Fruit fly (Drosophila melanogaster): ENCODE measurements around the gene CG8051.
A peak's percentile ranks its signal among the peaks of the same experiment; 100 is the strongest.

The CG8051 gene

DNA sequence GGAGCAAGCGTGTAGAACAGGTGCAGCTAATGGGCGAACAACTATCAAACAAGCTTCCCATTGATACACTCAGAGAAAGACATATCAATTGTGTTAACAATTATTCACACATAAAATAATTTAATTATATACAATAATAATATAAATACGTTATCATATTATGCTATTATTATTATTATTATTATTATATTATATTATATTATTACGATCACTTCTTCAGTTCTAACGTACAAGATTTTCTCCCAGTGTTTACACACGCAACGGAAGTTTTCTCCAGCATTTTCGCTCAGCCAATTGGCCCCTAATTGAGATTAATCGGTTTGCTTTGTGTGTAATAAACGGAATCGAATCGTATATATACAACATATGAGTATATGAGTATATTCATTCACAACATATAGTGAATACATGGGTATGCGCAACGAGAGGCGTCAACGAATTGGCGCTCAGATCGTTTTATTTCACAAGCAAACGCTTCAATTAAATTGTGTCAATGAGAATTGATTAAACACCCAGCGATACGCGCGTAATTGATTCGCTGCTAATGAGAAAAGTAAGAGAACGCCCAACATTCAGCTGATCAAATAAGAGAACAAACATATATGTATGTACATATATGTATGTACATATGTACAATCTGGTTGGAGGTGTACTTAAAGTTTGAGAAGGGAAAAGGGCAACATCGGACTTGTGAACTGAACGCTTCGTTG lies 9.5 kb upstream of the CG8051 start:
- TF ChIP-seq noc (tag; optimal IDR thresholded peaks at IDR 0.05), result peak; percentile 85

dm6 chrX:19316583-19316982 lies 8.9 kb upstream of the CG8051 start:
- peak; percentile 46 for TF ChIP-seq noc (tag; optimal IDR thresholded peaks at IDR 0.05)

dm6 chrX:19315421-19316260 lies 7.9 kb upstream of the CG8051 start:
- TF ChIP-seq noc (tag; optimal IDR thresholded peaks at IDR 0.05), result peak; percentile 38

dm6 chrX:19314283-19315178 lies 6.8 kb upstream of the CG8051 start:
- TF ChIP-seq noc (tag; optimal IDR thresholded peaks at IDR 0.05), result no peak

DNA sequence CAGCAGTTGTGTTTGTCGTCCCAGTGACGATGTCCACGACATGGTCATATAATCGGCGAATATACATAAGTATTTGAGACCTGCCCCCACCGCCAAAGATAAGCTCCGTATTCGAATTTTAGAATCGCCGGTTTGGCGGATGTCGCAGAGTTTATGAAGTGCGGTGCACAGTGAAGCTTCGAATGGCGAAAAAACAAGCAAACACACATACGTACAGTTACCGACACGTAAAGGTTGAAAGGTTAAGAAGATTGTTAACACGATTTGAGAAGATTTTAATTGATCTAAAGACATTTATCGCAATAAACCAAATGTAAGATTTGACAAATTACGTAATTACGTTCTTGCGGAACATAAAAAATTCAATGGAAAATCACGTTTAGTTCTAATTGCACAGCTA lies 1.9 kb upstream of the CG8051 start:
- TF ChIP-seq noc (tag; optimal IDR thresholded peaks at IDR 0.05), result no peak

dm6 chrX:19306531-19306930 lies 1.2 kb downstream of the CG8051 start:
- peak; percentile 52 for TF ChIP-seq noc (tag; optimal IDR thresholded peaks at IDR 0.05)

- no peak for TF ChIP-seq noc (tag; optimal IDR thresholded peaks at IDR 0.05)
Measured at dm6 chrX:19305172-19305571, 2.6 kb downstream of the CG8051 start.

- TF ChIP-seq noc (tag; optimal IDR thresholded peaks at IDR 0.05), result no peak
Measured at dm6 chrX:19299367-19299766, 8.4 kb downstream of the CG8051 start.

DNA sequence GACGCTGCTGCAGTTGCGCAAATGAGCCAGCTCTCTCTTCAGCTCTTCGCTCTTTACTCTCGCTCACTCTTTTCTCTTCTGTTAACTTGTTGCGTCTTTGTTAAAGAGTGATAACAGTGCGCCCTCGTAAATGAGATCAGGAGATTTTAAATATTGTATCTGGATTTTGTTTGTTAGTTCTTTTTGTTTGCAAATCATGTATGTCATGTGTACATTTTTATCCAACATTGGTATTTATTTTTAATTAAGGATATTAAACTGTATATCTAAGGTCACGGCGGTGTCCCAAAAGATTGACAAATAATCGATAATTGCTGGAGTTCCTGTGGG lies 9.0 kb downstream of the CG8051 start:
- no peak for TF ChIP-seq noc (tag; optimal IDR thresholded peaks at IDR 0.05)

- peak; percentile 97 for TF ChIP-seq noc (tag; optimal IDR thresholded peaks at IDR 0.05)
Measured at dm6 chrX:19297899-19298784, 9.6 kb downstream of the CG8051 start, which contains the start of gene CG8034. TSS of gene CG8034 (minus strand) at chrX:19298162.

DNA sequence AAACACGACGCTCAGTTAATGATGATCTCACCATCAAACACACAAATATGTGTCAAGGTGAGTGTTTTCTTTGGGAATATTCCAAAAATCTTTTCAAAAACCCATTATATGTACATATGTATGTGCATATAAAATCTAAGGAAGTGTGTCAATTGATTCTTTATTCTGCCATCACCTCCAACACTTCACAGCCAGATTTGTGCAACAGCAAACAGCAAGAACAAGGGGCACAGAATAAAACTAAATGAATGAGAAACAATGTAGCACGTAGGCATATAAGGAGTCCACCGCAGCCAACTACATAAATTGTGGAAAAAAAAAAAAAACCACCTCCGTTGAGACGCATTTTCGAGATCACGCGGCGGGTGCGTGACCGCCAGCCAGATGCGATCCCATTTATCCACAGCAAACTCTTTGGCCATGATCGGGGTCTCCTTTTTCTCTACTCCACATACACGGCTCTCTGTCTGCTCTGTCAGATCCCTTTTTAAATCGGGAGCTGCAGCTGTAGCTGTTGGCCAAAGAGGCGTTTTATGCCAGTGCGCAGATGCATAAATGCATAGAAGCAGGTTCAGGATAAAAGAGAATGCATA lies 11.8 kb downstream of the CG8051 start:
- no peak for TF ChIP-seq noc (tag; optimal IDR thresholded peaks at IDR 0.05)

DNA sequence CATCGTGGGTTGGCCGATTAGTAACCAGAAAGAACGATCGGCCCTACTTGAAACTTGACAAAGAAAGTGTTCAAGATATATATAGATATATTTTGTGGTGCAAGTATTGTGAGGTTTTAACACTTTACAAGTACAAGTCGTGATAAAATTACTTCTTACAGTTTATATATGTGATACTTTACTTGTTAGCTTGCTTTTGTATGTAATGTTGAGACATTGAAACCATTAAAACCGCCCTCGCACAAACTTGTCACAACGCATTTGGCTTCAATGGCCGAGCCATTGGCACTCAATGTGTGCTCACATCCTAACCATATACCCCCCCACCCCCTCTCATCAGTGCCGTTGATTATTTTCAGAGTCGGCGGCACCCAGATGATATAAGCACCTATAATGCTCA lies 12.8 kb downstream of the CG8051 start:
- TF ChIP-seq noc (tag; optimal IDR thresholded peaks at IDR 0.05), result no peak

DNA sequence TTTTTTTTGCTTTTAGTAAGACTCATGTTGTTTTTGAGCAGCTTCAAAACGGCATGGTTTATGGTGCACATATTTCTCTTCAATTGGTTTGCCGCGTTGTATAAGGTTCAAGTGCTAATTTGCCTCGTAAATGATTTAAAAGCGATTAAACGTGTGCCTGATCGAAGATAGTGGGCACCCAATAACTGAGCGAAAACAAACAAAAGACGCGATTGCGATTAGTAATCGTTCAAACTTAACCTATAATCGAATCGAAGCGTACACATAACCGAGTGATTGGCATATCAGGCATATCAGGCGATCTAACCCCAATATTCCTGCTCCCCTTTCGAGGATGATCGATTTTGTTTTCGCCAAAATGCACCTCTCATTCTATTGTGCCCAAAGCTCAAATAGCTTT lies 13.7 kb downstream of the CG8051 start:
- TF ChIP-seq noc (tag; optimal IDR thresholded peaks at IDR 0.05), result peak; percentile 29

- TF ChIP-seq noc (tag; optimal IDR thresholded peaks at IDR 0.05), result no peak
Measured at dm6 chrX:19293320-19293719, 14.4 kb downstream of the CG8051 start.
